Fruit fly (Drosophila melanogaster): ENCODE results near the gene Targ2.

- TF ChIP-seq HLH106 (tag; optimal IDR thresholded peaks at IDR 0.05) (no peak), usp (GFP tag; optimal IDR thresholded peaks at IDR 0.05) (no peak), CG32264 (GFP tag; optimal IDR thresholded peaks at IDR 0.05) (no peak), h (GFP tag; optimal IDR thresholded peaks at IDR 0.05) (no peak), Vsx2 (GFP tag; optimal IDR thresholded peaks at IDR 0.05; ENCODE audit: partially characterized antibody) (no peak), Abd-B (GFP tag; optimal IDR thresholded peaks at IDR 0.05) (no peak), lola (GFP tag; optimal IDR thresholded peaks at IDR 0.05) (no peak), Myc (optimal IDR thresholded peaks at IDR 0.05) (no peak)
Measured at dm6 chr3L:21225642-21226041, 22.6 kb upstream of the Targ2 start.

Measured in whole organism, wandering third instar larva.